Worm (Caenorhabditis elegans) whole organism, L4 larva: ENCODE data around the gene C33A12.4.

Source experiments
- F37D6.2 ChIP-seq: sonication (generic microtip); optimal IDR thresholded peaks from 2 replicates; lab custom pipeline; 2016; ENCODE audit warnings: mild to moderate bottlenecking, missing genetic modification characterization, missing compliant biosample characterization
- F49E8.2 ChIP-seq: sonication (generic microtip); optimal IDR thresholded peaks from 2 replicates; lab custom pipeline; 2016; ENCODE audit warnings: missing compliant biosample characterization, mild to moderate bottlenecking, missing genetic modification characterization, borderline replicate concordance
- Y5F2A.4 ChIP-seq: fragments of 200-800 bp; sonication (Bioruptor generic); optimal IDR thresholded peaks from 2 replicates; lab custom pipeline; 2018; ENCODE audit warnings: mild to moderate bottlenecking, missing genetic modification characterization, missing compliant biosample characterization
- Y75B8A.6 ChIP-seq: fragments of 200-800 bp; sonication (Bioruptor generic); IDR thresholded peaks from 2 replicates; pipeline ENCODE4 v1.3.6; 2022; ENCODE audit warnings: missing genetic modification reagents, missing genetic modification characterization, missing compliant biosample characterization
- ama-1 ChIP-seq: fragments of 150-350 bp; optimal IDR thresholded peaks from 2 replicates; lab custom pipeline; 2014; ENCODE audit warnings: inconsistent platforms, mixed read lengths
- arid-1 ChIP-seq: fragments of 200-800 bp; sonication (Bioruptor generic); conservative IDR thresholded peaks from 2 replicates; pipeline ENCODE4 v1.3.6; 2022; ENCODE audit warnings: missing genetic modification reagents, missing genetic modification characterization, missing compliant biosample characterization
- ceh-20 ChIP-seq: fragments of 200-800 bp; sonication (Bioruptor generic); IDR thresholded peaks from 2 replicates; pipeline ENCODE4 v1.3.6; 2022; ENCODE audit warnings: missing genetic modification reagents, missing genetic modification characterization, missing compliant biosample characterization
- ceh-32 ChIP-seq: sonication (generic microtip); optimal IDR thresholded peaks from 2 replicates; lab custom pipeline; 2016; ENCODE audit warnings: mild to moderate bottlenecking, missing genetic modification characterization, missing compliant biosample characterization; ENCODE audit not compliant: poor library complexity
- ces-1 ChIP-seq: fragments of 150-350 bp; sonication (generic microtip); optimal IDR thresholded peaks from 4 replicates; lab custom pipeline; 2014; ENCODE audit warnings: missing biosample characterization, missing genetic modification reagents, missing genetic modification characterization
- cey-2 ChIP-seq: sonication (generic microtip); optimal IDR thresholded peaks from 3 replicates; lab custom pipeline; 2017; ENCODE audit warnings: missing genetic modification characterization, mild to moderate bottlenecking, missing compliant biosample characterization, antibody characterized with exemption, borderline replicate concordance; ENCODE audit not compliant: insufficient read depth
- ctbp-1 ChIP-seq: fragments of 200-800 bp; sonication (Bioruptor generic); IDR thresholded peaks from 2 replicates; pipeline ENCODE4 v1.3.6; 2022; ENCODE audit warnings: missing genetic modification reagents, missing genetic modification characterization, missing compliant biosample characterization
- dmd-6 ChIP-seq: fragments of 200-800 bp; sonication (Bioruptor generic); IDR thresholded peaks from 2 replicates; pipeline ENCODE4 v1.3.6; 2022; ENCODE audit warnings: missing genetic modification reagents, missing genetic modification characterization, missing compliant biosample characterization
- dmd-8 ChIP-seq: fragments of 200-800 bp; sonication (Bioruptor generic); IDR thresholded peaks from 2 replicates; pipeline ENCODE4 v1.3.6; 2022; ENCODE audit warnings: missing genetic modification characterization, missing compliant biosample characterization
- duxl-1 ChIP-seq: sonication (generic microtip); optimal IDR thresholded peaks from 2 replicates; lab custom pipeline; 2016; ENCODE audit warnings: mild to moderate bottlenecking, missing genetic modification characterization, moderate library complexity, missing compliant biosample characterization; ENCODE audit not compliant: poor library complexity
- fkh-10 ChIP-seq: fragments of 150-350 bp; optimal IDR thresholded peaks from 2 replicates; lab custom pipeline; 2014; ENCODE audit warnings: missing biosample characterization, missing genetic modification reagents, missing genetic modification characterization
- hlh-30 ChIP-seq: sonication (generic microtip); optimal IDR thresholded peaks from 2 replicates; lab custom pipeline; 2017; ENCODE audit warnings: antibody characterized with exemption, mild to moderate bottlenecking, missing genetic modification characterization, missing compliant biosample characterization; ENCODE audit not compliant: insufficient read depth
- jun-1 ChIP-seq: fragments of 150-350 bp; optimal IDR thresholded peaks from 2 replicates; lab custom pipeline; 2014; ENCODE audit warnings: missing biosample characterization, missing genetic modification reagents, missing genetic modification characterization
- lim-7 ChIP-seq: fragments of 200-800 bp; sonication (Bioruptor generic); IDR thresholded peaks from 2 replicates; pipeline ENCODE4 v1.3.6; 2022; ENCODE audit warnings: missing genetic modification characterization, missing compliant biosample characterization
- lin-1 ChIP-seq: fragments of 200-800 bp; sonication (Bioruptor generic); IDR thresholded peaks from 2 replicates; pipeline ENCODE4 v1.3.6; 2022; ENCODE audit warnings: missing genetic modification reagents, missing genetic modification characterization, missing compliant biosample characterization
- madf-5 ChIP-seq, 2 experiments: fragments of 200-800 bp; sonication (Bioruptor generic); IDR thresholded peaks; 2 replicates each; pipeline ENCODE4 v1.3.6; 2022; ENCODE audit warnings: missing compliant biosample characterization in 2 of 2, missing genetic modification characterization in 2 of 2
- mdt-29 ChIP-seq: fragments of 200-800 bp; sonication (Bioruptor generic); IDR thresholded peaks from 2 replicates; pipeline ENCODE4 v1.3.6; 2022; ENCODE audit warnings: missing genetic modification reagents, missing genetic modification characterization, missing compliant biosample characterization
- mep-1 ChIP-seq: fragments of 150-350 bp; sonication (generic microtip); optimal IDR thresholded peaks from 3 replicates; lab custom pipeline; 2014; ENCODE audit warnings: missing biosample characterization, missing genetic modification characterization
- mes-2 ChIP-seq: sonication (generic microtip); optimal IDR thresholded peaks from 2 replicates; lab custom pipeline; 2016; ENCODE audit warnings: missing genotype, mild to moderate bottlenecking, missing genetic modification characterization, missing compliant biosample characterization; ENCODE audit not compliant: poor library complexity, severe bottlenecking
- nhr-10 ChIP-seq: fragments of 150-350 bp; optimal IDR thresholded peaks from 2 replicates; lab custom pipeline; 2014; ENCODE audit warnings: missing biosample characterization, missing genetic modification characterization
- nhr-11 ChIP-seq: fragments of 150-350 bp; optimal IDR thresholded peaks from 2 replicates; lab custom pipeline; 2014; ENCODE audit warnings: missing biosample characterization, missing genetic modification characterization
- nhr-25 ChIP-seq: sonication (generic microtip); optimal IDR thresholded peaks from 2 replicates; lab custom pipeline; 2017; ENCODE audit warnings: missing genetic modification characterization, mild to moderate bottlenecking, missing compliant biosample characterization, antibody characterized with exemption, moderate library complexity, borderline replicate concordance; ENCODE audit not compliant: insufficient read depth
- nhr-41 ChIP-seq: fragments of 200-800 bp; sonication (Bioruptor generic); IDR thresholded peaks from 2 replicates; pipeline ENCODE4 v1.3.6; 2022; ENCODE audit warnings: missing genetic modification reagents, missing genetic modification characterization, missing compliant biosample characterization
- nhr-6 ChIP-seq: fragments of 150-350 bp; optimal IDR thresholded peaks from 2 replicates; lab custom pipeline; 2014; ENCODE audit warnings: missing biosample characterization, missing genetic modification characterization
- nhr-76 ChIP-seq: fragments of 150-350 bp; optimal IDR thresholded peaks from 2 replicates; lab custom pipeline; 2014; ENCODE audit warnings: missing biosample characterization, missing genetic modification characterization
- rbr-2 ChIP-seq: sonication (generic microtip); optimal IDR thresholded peaks from 2 replicates; lab custom pipeline; 2016; ENCODE audit warnings: missing genotype, missing genetic modification characterization, missing compliant biosample characterization
- saeg-2 ChIP-seq: fragments of 200-800 bp; sonication (Bioruptor generic); IDR thresholded peaks from 2 replicates; pipeline ENCODE4 v1.3.6; 2022; ENCODE audit warnings: missing genetic modification reagents, missing genetic modification characterization, missing compliant biosample characterization
- sdz-12 ChIP-seq: fragments of 200-800 bp; sonication (Bioruptor generic); optimal IDR thresholded peaks from 2 replicates; lab custom pipeline; 2018; ENCODE audit warnings: mild to moderate bottlenecking, missing genetic modification characterization, missing compliant biosample characterization
- snpc-1.2 ChIP-seq: fragments of 200-800 bp; sonication (Bioruptor generic); IDR thresholded peaks from 2 replicates; pipeline ENCODE4 v1.3.6; 2022; ENCODE audit warnings: missing genetic modification reagents, missing genetic modification characterization, missing compliant biosample characterization
- snpc-4 ChIP-seq: fragments of 150-350 bp; optimal IDR thresholded peaks from 2 replicates; lab custom pipeline; 2014; ENCODE audit warnings: missing biosample characterization, missing genetic modification characterization
- spr-1 ChIP-seq: sonication (generic microtip); optimal IDR thresholded peaks from 2 replicates; lab custom pipeline; 2016; ENCODE audit warnings: mild to moderate bottlenecking, missing genetic modification characterization, missing compliant biosample characterization
- spr-3 ChIP-seq: fragments of 200-800 bp; sonication (Bioruptor generic); optimal IDR thresholded peaks from 2 replicates; lab custom pipeline; 2018; ENCODE audit warnings: mild to moderate bottlenecking, missing genetic modification characterization, missing compliant biosample characterization
- tra-1 ChIP-seq: fragments of 200-800 bp; sonication (Bioruptor generic); IDR thresholded peaks from 2 replicates; pipeline ENCODE4 v1.3.6; 2022; ENCODE audit warnings: missing genetic modification reagents, missing genetic modification characterization, missing compliant biosample characterization
- unc-39 ChIP-seq: sonication (generic microtip); optimal IDR thresholded peaks from 2 replicates; lab custom pipeline; 2017; ENCODE audit warnings: missing biosample characterization, missing genetic modification characterization
- unc-62 ChIP-seq, 3 experiments: fragments of 150-350 bp in 1 of 3; sonication (generic microtip); optimal IDR thresholded peaks in 2 of 3; peaks in 1 of 3; 1 replicate in 1 of 3; 2 replicates in 2 of 3; lab custom pipeline; 2014 to 2017; ENCODE audit warnings: missing biosample characterization in 3 of 3, missing genetic modification characterization in 3 of 3, missing genetic modification reagents in 3 of 3, missing genotype in 1 of 3
- zfp-2 ChIP-seq: sonication (generic microtip); optimal IDR thresholded peaks from 2 replicates; lab custom pipeline; 2016; ENCODE audit warnings: mild to moderate bottlenecking, missing genetic modification characterization, missing compliant biosample characterization
- zfp-3 ChIP-seq: fragments of 200-800 bp; sonication (Bioruptor generic); conservative IDR thresholded peaks from 2 replicates; pipeline ENCODE4 v1.3.6; 2022; ENCODE audit warnings: missing genetic modification reagents, missing genetic modification characterization, missing compliant biosample characterization
- zip-2 ChIP-seq: fragments of 150-350 bp; optimal IDR thresholded peaks from 2 replicates; lab custom pipeline; 2014; ENCODE audit warnings: missing biosample characterization, missing genetic modification characterization
- ztf-7 ChIP-seq: fragments of 150-350 bp; optimal IDR thresholded peaks from 2 replicates; lab custom pipeline; 2014; ENCODE audit warnings: missing biosample characterization, missing genetic modification characterization

C33A12.4 gene

ce11 chrIV:9511221-9511638, 861 bp upstream of the C33A12.4 start (continued):
- peak; percentile 90 for TF ChIP-seq mep-1 (tag; lab: Kevin White, UChicago)
- TF ChIP-seq tra-1 (GFP tag; lab: Robert Waterston, UW) = 0 out of 2 replicates have a peak, but pooled peaks have one; percentile 17
- TF ChIP-seq madf-5 (GFP tag; IDR thresholded peaks at IDR 0.05; lab: Robert Waterston, UW) = no peak
- peak; percentile 46 for TF ChIP-seq dmd-6 (GFP tag; lab: Robert Waterston, UW)
- no peak for TF ChIP-seq nhr-11 (tag; lab: Kevin White, UChicago)
- peak; percentile 39 for TF ChIP-seq zip-2
- peak in 1 of 2 experiments; percentile 86 for TF ChIP-seq unc-62 (GFP tag; optimal IDR thresholded peaks at IDR 0.05 in 1 of 2; lab: Kevin White, UChicago)
- no peak for TF ChIP-seq unc-62 (tag; optimal IDR thresholded peaks at IDR 0.05; lab: Kevin White, UChicago)
- TF ChIP-seq nhr-6 = peak; percentile 66
- no peak for TF ChIP-seq zfp-2
- TF ChIP-seq snpc-4 (tag; lab: Kevin White, UChicago) = peak; percentile 95
- TF ChIP-seq duxl-1 (tag; lab: Kevin White, UChicago) = peak; percentile 62
- no peak for TF ChIP-seq Y5F2A.4
- 0 out of 2 replicates have a peak, but pooled peaks have one; percentile 28 for TF ChIP-seq mdt-29 (GFP tag; lab: Robert Waterston, UW)
- TF ChIP-seq sdz-12 (GFP tag; lab: Kevin White, UChicago) = peak; percentile 75
- TF ChIP-seq nhr-41 = no peak
- TF ChIP-seq rbr-2 (tag; lab: Kevin White, UChicago) = peak; percentile 74
- TF ChIP-seq jun-1 (tag; lab: Kevin White, UChicago) = peak; percentile 1
- TF ChIP-seq cey-2 (tag; lab: Kevin White, UChicago) = no peak
- peak; percentile 40; the same call in 1 of the 2 replicates for TF ChIP-seq ceh-20 (GFP tag; lab: Robert Waterston, UW)
- TF ChIP-seq ctbp-1 = no peak; the same call in none of the 2 replicates
- 0 out of 2 replicates have a peak, but pooled peaks have one; percentile 7 for TF ChIP-seq saeg-2 (GFP tag; lab: Robert Waterston, UW)
- peak; percentile 37 for TF ChIP-seq nhr-10 (tag; lab: Kevin White, UChicago)
- TF ChIP-seq F37D6.2 (tag; lab: Kevin White, UChicago) = peak; percentile 53
- peak; percentile 59 for TF ChIP-seq spr-3 (GFP tag; lab: Kevin White, UChicago)
- TF ChIP-seq zfp-3 (GFP tag; lab: Robert Waterston, UW) = no peak
- TF ChIP-seq arid-1 (GFP tag; lab: Robert Waterston, UW) = peak; percentile 61; the same call in 1 of the 2 replicates
- TF ChIP-seq F49E8.2 (tag; lab: Kevin White, UChicago) = peak; percentile 62
- peak; percentile 46 for TF ChIP-seq ceh-32 (tag; lab: Kevin White, UChicago)
- TF ChIP-seq nhr-76 = no peak
- TF ChIP-seq lin-1 (GFP tag; lab: Robert Waterston, UW) = no peak
- peak; percentile 27 for TF ChIP-seq spr-1 (tag; lab: Kevin White, UChicago)
- TF ChIP-seq ztf-7 (tag; lab: Kevin White, UChicago) = peak; percentile 19
- no peak for TF ChIP-seq unc-39
- TF ChIP-seq Y75B8A.6 (GFP tag; lab: Robert Waterston, UW) = no peak
- peak; percentile 50 for TF ChIP-seq snpc-1.2 (GFP tag; lab: Robert Waterston, UW)
- TF ChIP-seq nhr-25 (tag; lab: Kevin White, UChicago) = peak; percentile 17
- peak; percentile 66 for TF ChIP-seq hlh-30 (tag; lab: Kevin White, UChicago)
- no peak for TF ChIP-seq dmd-8
- TF ChIP-seq lim-7 (GFP tag; lab: Robert Waterston, UW) = 0 out of 2 replicates have a peak, but pooled peaks have one; percentile 26
- TF ChIP-seq mes-2 (tag; lab: Kevin White, UChicago) = peak; percentile 90
- TF ChIP-seq ces-1 (GFP tag; lab: Kevin White, UChicago) = peak; percentile 62
- peak; percentile 38 for TF ChIP-seq fkh-10 (GFP tag; lab: Kevin White, UChicago)
- peak; percentile 52 for TF ChIP-seq ama-1 (lab: Kevin White, UChicago)
